Worm (Caenorhabditis elegans) whole organism, L1 larva: ENCODE data around the gene T28F12.1.

Experiments used
- C16A3.4 ChIP-seq: fragments of 150-350 bp; optimal IDR thresholded peaks from 2 replicates; lab custom pipeline; 2014; ENCODE audit warnings: missing biosample characterization, missing genetic modification characterization
- aha-1 ChIP-seq: fragments of 150-350 bp; optimal IDR thresholded peaks from 2 replicates; lab custom pipeline; 2014; ENCODE audit warnings: missing biosample characterization, missing genetic modification characterization
- alr-1 ChIP-seq: fragments of 200-800 bp; sonication (Bioruptor generic); optimal IDR thresholded peaks from 2 replicates; lab custom pipeline; 2018; ENCODE audit warnings: borderline replicate concordance, mild to moderate bottlenecking, missing genetic modification characterization, missing compliant biosample characterization
- aly-2 ChIP-seq: fragments of 150-350 bp; optimal IDR thresholded peaks from 2 replicates; lab custom pipeline; 2014; ENCODE audit warnings: missing biosample characterization, missing genetic modification characterization
- ama-1 ChIP-seq: fragments of 150-350 bp; optimal IDR thresholded peaks from 2 replicates; lab custom pipeline; 2014
- blmp-1 ChIP-seq: fragments of 150-350 bp; optimal IDR thresholded peaks from 2 replicates; lab custom pipeline; 2014; ENCODE audit warnings: missing biosample characterization, missing genetic modification characterization
- ceh-8 ChIP-seq: fragments of 200-800 bp; sonication (Bioruptor generic); optimal IDR thresholded peaks from 2 replicates; lab custom pipeline; 2018; ENCODE audit warnings: mild to moderate bottlenecking, missing genetic modification characterization, moderate library complexity, missing compliant biosample characterization
- ceh-82 ChIP-seq, 3 experiments: fragments of 150-350 bp in 1 of 3; sonication (generic microtip) in 2 of 3; optimal IDR thresholded peaks; 2 replicates each; lab custom pipeline; 2014 to 2017; ENCODE audit warnings: missing biosample characterization in 3 of 3, missing genetic modification characterization in 3 of 3
- ceh-88 ChIP-seq: fragments of 200-800 bp; sonication (Bioruptor generic); IDR thresholded peaks from 2 replicates; pipeline ENCODE4 v1.3.6; 2022; ENCODE audit warnings: missing genetic modification characterization, missing compliant biosample characterization
- ceh-90 ChIP-seq: sonication (generic microtip); optimal IDR thresholded peaks from 2 replicates; lab custom pipeline; 2016; ENCODE audit warnings: missing genetic modification characterization, missing compliant biosample characterization
- dsc-1 ChIP-seq: sonication (generic microtip); optimal IDR thresholded peaks from 2 replicates; lab custom pipeline; 2016; ENCODE audit warnings: mild to moderate bottlenecking, missing genetic modification characterization, missing compliant biosample characterization
- efl-1 ChIP-seq, 4 experiments: fragments of 150-350 bp; optimal IDR thresholded peaks in 3 of 4; peaks in 1 of 4; 1 replicate in 1 of 4; 2 replicates in 3 of 4; lab custom pipeline; 2014; ENCODE audit warnings: missing biosample characterization in 2 of 4, missing genetic modification characterization in 2 of 4, missing genetic modification reagents in 2 of 4
- egl-27 ChIP-seq, 2 experiments: fragments of 150-350 bp in 1 of 2; sonication (generic microtip); optimal IDR thresholded peaks; 3 replicates each; lab custom pipeline; 2017 to 2018; ENCODE audit warnings: missing biosample characterization in 2 of 2, missing genetic modification characterization in 2 of 2, missing genetic modification reagents in 2 of 2
- elt-2 ChIP-seq: sonication (generic microtip); optimal IDR thresholded peaks from 2 replicates; lab custom pipeline; 2016; ENCODE audit warnings: missing genetic modification characterization, mild to moderate bottlenecking, inconsistent platforms, missing compliant biosample characterization, missing genetic modification reagents
- fkh-10 ChIP-seq: sonication (generic microtip); optimal IDR thresholded peaks from 2 replicates; lab custom pipeline; 2017; ENCODE audit warnings: missing biosample characterization, missing genetic modification reagents, missing genetic modification characterization
- fkh-4 ChIP-seq: sonication (generic microtip); optimal IDR thresholded peaks from 2 replicates; lab custom pipeline; 2016; ENCODE audit warnings: missing compliant biosample characterization, missing genetic modification characterization, borderline replicate concordance
- fkh-8 ChIP-seq: sonication (generic microtip); optimal IDR thresholded peaks from 2 replicates; lab custom pipeline; 2016; ENCODE audit warnings: mild to moderate bottlenecking, missing genetic modification characterization, missing compliant biosample characterization
- grh-1 ChIP-seq: fragments of 200-800 bp; sonication (Bioruptor generic); IDR thresholded peaks from 2 replicates; pipeline ENCODE4 v1.3.6; 2022; ENCODE audit warnings: missing genetic modification reagents, missing genetic modification characterization, missing compliant biosample characterization
- hpl-2 ChIP-seq: fragments of 150-350 bp; optimal IDR thresholded peaks from 2 replicates; lab custom pipeline; 2014; ENCODE audit warnings: missing biosample characterization, missing genetic modification reagents, missing genetic modification characterization
- irx-1 ChIP-seq: sonication (generic microtip); optimal IDR thresholded peaks from 2 replicates; lab custom pipeline; 2016; ENCODE audit warnings: missing genetic modification characterization, missing compliant biosample characterization
- jun-1 ChIP-seq: fragments of 150-350 bp; optimal IDR thresholded peaks from 2 replicates; lab custom pipeline; 2014; ENCODE audit warnings: missing biosample characterization, missing genetic modification reagents, missing genetic modification characterization
- lin-14 ChIP-seq: fragments of 200-800 bp; sonication (Bioruptor generic); optimal IDR thresholded peaks from 2 replicates; lab custom pipeline; 2018; ENCODE audit warnings: mild to moderate bottlenecking, missing genetic modification characterization, moderate library complexity, missing compliant biosample characterization
- lir-3 ChIP-seq: sonication (generic microtip); optimal IDR thresholded peaks from 2 replicates; lab custom pipeline; 2016; ENCODE audit warnings: mild to moderate bottlenecking, missing genetic modification characterization, moderate library complexity, missing compliant biosample characterization; ENCODE audit not compliant: poor library complexity
- lsy-2 ChIP-seq, 2 experiments: fragments of 150-350 bp; optimal IDR thresholded peaks; 2 replicates each; lab custom pipeline; 2014; ENCODE audit warnings: missing biosample characterization in 2 of 2, missing genetic modification characterization in 2 of 2
- nhr-11 ChIP-seq: fragments of 150-350 bp; optimal IDR thresholded peaks from 2 replicates; lab custom pipeline; 2014; ENCODE audit warnings: missing biosample characterization, missing genetic modification characterization
- nhr-12 ChIP-seq: sonication (generic microtip); optimal IDR thresholded peaks from 2 replicates; lab custom pipeline; 2017; ENCODE audit warnings: missing biosample characterization, missing genetic modification characterization
- nhr-237 ChIP-seq: fragments of 150-350 bp; optimal IDR thresholded peaks from 2 replicates; lab custom pipeline; 2014; ENCODE audit warnings: missing biosample characterization, missing genetic modification characterization
- nhr-47 ChIP-seq: sonication (generic microtip); optimal IDR thresholded peaks from 2 replicates; lab custom pipeline; 2016; ENCODE audit warnings: mild to moderate bottlenecking, missing genetic modification characterization, moderate library complexity, missing compliant biosample characterization
- nhr-71 ChIP-seq: sonication (generic microtip); optimal IDR thresholded peaks from 2 replicates; lab custom pipeline; 2016; ENCODE audit warnings: mild to moderate bottlenecking, missing genetic modification characterization, moderate library complexity, missing compliant biosample characterization
- nhr-77 ChIP-seq: fragments of 150-350 bp; optimal IDR thresholded peaks from 2 replicates; lab custom pipeline; 2014; ENCODE audit warnings: missing biosample characterization, missing genetic modification characterization
- nhr-85 ChIP-seq: sonication (generic microtip); peaks from one replicate; lab custom pipeline; 2016; ENCODE audit warnings: missing genetic modification characterization, inconsistent platforms, missing compliant biosample characterization
- nhr-90 ChIP-seq: sonication (generic microtip); optimal IDR thresholded peaks from 2 replicates; lab custom pipeline; 2016; ENCODE audit warnings: mild to moderate bottlenecking, missing genetic modification characterization, missing compliant biosample characterization; ENCODE audit not compliant: poor library complexity
- pag-3 ChIP-seq: sonication (generic microtip); optimal IDR thresholded peaks from 2 replicates; lab custom pipeline; 2017; ENCODE audit warnings: missing genetic modification characterization, mild to moderate bottlenecking, missing compliant biosample characterization, antibody characterized with exemption, borderline replicate concordance; ENCODE audit not compliant: insufficient read depth
- pax-3 ChIP-seq: fragments of 200-800 bp; sonication (Bioruptor generic); optimal IDR thresholded peaks from 2 replicates; lab custom pipeline; 2018; ENCODE audit warnings: mild to moderate bottlenecking, missing genetic modification characterization, moderate library complexity, missing compliant biosample characterization
- pqm-1 ChIP-seq: sonication (generic microtip); optimal IDR thresholded peaks from 3 replicates; lab custom pipeline; 2017; ENCODE audit warnings: missing biosample characterization, missing genetic modification characterization
- rnt-1 ChIP-seq: sonication (generic microtip); optimal IDR thresholded peaks from 2 replicates; lab custom pipeline; 2016; ENCODE audit warnings: mild to moderate bottlenecking, missing genetic modification characterization, moderate library complexity, missing compliant biosample characterization
- sup-37 ChIP-seq: fragments of 200-800 bp; sonication (Bioruptor generic); optimal IDR thresholded peaks from 2 replicates; lab custom pipeline; 2018; ENCODE audit warnings: mild to moderate bottlenecking, missing genetic modification characterization, missing compliant biosample characterization
- swsn-7 ChIP-seq: sonication (generic microtip); optimal IDR thresholded peaks from 2 replicates; lab custom pipeline; 2016; ENCODE audit warnings: missing genetic modification characterization, missing compliant biosample characterization
- tbx-2 ChIP-seq: sonication (generic microtip); optimal IDR thresholded peaks from 2 replicates; lab custom pipeline; 2016; ENCODE audit warnings: missing genetic modification characterization, missing compliant biosample characterization
- unc-30 ChIP-seq: sonication (generic microtip); optimal IDR thresholded peaks from 2 replicates; lab custom pipeline; 2017; ENCODE audit warnings: missing biosample characterization, missing genetic modification characterization
- unc-62 ChIP-seq: fragments of 150-350 bp; optimal IDR thresholded peaks from 2 replicates; lab custom pipeline; 2014; ENCODE audit warnings: missing biosample characterization, missing genetic modification reagents, missing genetic modification characterization
- unc-86 ChIP-seq: sonication (generic microtip); optimal IDR thresholded peaks from 2 replicates; lab custom pipeline; 2016; ENCODE audit warnings: missing genetic modification characterization, missing compliant biosample characterization
- xbp-1 ChIP-seq: sonication (generic microtip); optimal IDR thresholded peaks from 2 replicates; lab custom pipeline; 2016; ENCODE audit warnings: missing genetic modification characterization, missing compliant biosample characterization
- ztf-11 ChIP-seq, 2 experiments: sonication (generic microtip); optimal IDR thresholded peaks; 2 replicates each; lab custom pipeline; 2016 to 2017; ENCODE audit warnings: missing genetic modification characterization in 2 of 2, missing biosample characterization in 1 of 2, missing compliant biosample characterization in 1 of 2
- ztf-4 ChIP-seq: fragments of 150-350 bp; optimal IDR thresholded peaks from 2 replicates; lab custom pipeline; 2014; ENCODE audit warnings: missing biosample characterization, missing genetic modification characterization

T28F12.1 gene

ce11 chrV:4499156-4499808, 13.6 kb upstream of the T28F12.1 start (continued):
- TF ChIP-seq unc-86 (tag; lab: Kevin White, UChicago) (peak; percentile 34), hpl-2 (no peak), xbp-1 (tag; lab: Kevin White, UChicago) (no peak), alr-1 (tag; lab: Kevin White, UChicago) (no peak), nhr-237 (tag; lab: Kevin White, UChicago) (no peak), jun-1 (tag; lab: Kevin White, UChicago) (no peak), unc-62 (GFP tag; lab: Kevin White, UChicago) (no peak), grh-1 (no peak), pax-3 (no peak), swsn-7 (tag; lab: Kevin White, UChicago) (peak; percentile 33), ama-1 (lab: Kevin White, UChicago) (no peak), aly-2 (tag; lab: Kevin White, UChicago) (no peak), egl-27 (tag; optimal IDR thresholded peaks at IDR 0.05; lab: Kevin White, UChicago) (no peak), C16A3.4 (tag; lab: Kevin White, UChicago) (peak; percentile 1), pag-3 (tag; lab: Kevin White, UChicago) (no peak), tbx-2 (tag; lab: Kevin White, UChicago) (peak; percentile 41), nhr-47 (tag; lab: Kevin White, UChicago) (peak; percentile 39), ceh-88 (no peak), nhr-90 (no peak), rnt-1 (peak; percentile 54), nhr-77 (tag; lab: Kevin White, UChicago) (no peak), lir-3 (no peak), fkh-8 (tag; lab: Kevin White, UChicago) (no peak), nhr-11 (tag; lab: Kevin White, UChicago) (no peak), ceh-90 (tag; lab: Kevin White, UChicago) (no peak), sup-37 (GFP tag; lab: Kevin White, UChicago) (no peak), pqm-1 (tag; lab: Kevin White, UChicago) (no peak), fkh-4 (tag; lab: Kevin White, UChicago) (no peak), irx-1 (tag; lab: Kevin White, UChicago) (no peak), elt-2 (tag; lab: Kevin White, UChicago) (no peak), unc-30 (tag; lab: Kevin White, UChicago) (no peak), aha-1 (tag; lab: Kevin White, UChicago) (no peak)

- peak; percentile 63 for TF ChIP-seq blmp-1 (tag; lab: Kevin White, UChicago)
- TF ChIP-seq nhr-85, result no peak
- TF ChIP-seq ztf-4 (tag; lab: Kevin White, UChicago), result no peak
Observed at ce11 chrV:4500709-4501108, 12.1 kb upstream of the T28F12.1 start.

ce11 chrV:4501974-4502373, 10.9 kb upstream of the T28F12.1 start:
- TF ChIP-seq ztf-11 (tag; optimal IDR thresholded peaks at IDR 0.05; lab: Kevin White, UChicago) (no peak), sup-37 (GFP tag; lab: Kevin White, UChicago) (peak; percentile 20)

- TF ChIP-seq ztf-11 (tag; optimal IDR thresholded peaks at IDR 0.05; lab: Kevin White, UChicago) (peak in 1 of 2 experiments; percentile 40), lin-14 (peak; percentile 46), nhr-85 (peak; percentile 65), nhr-12 (tag; lab: Kevin White, UChicago) (no peak), rnt-1 (peak; percentile 64), fkh-10 (no peak), ceh-8 (no peak), nhr-71 (peak; percentile 8), ceh-82 (tag; optimal IDR thresholded peaks at IDR 0.05; lab: Kevin White, UChicago) (no peak), efl-1 (optimal IDR thresholded peaks at IDR 0.05; lab: Kevin White, UChicago) (no peak), efl-1 (GFP tag; optimal IDR thresholded peaks at IDR 0.05 in 1 of 2; lab: Kevin White, UChicago) (peak in 1 of 2 experiments; percentile 56), dsc-1 (tag; lab: Kevin White, UChicago) (no peak), lsy-2 (tag; optimal IDR thresholded peaks at IDR 0.05; lab: Kevin White, UChicago) (peak in 1 of 2 experiments; percentile 47)
Observed at ce11 chrV:4502624-4503023, 10.2 kb upstream of the T28F12.1 start.
